Worm (Caenorhabditis elegans) whole organism, L4 larva: Measurements from ENCODE around the gene rbm-7.

Source experiments
- F44E2.7 ChIP-seq: fragments of 200-800 bp; sonication (Bioruptor generic); IDR thresholded peaks from 2 replicates; pipeline ENCODE4 v2.1.2; 2022; ENCODE audit warnings: missing genetic modification characterization, missing compliant biosample characterization
- F49E8.2 ChIP-seq: sonication (generic microtip); optimal IDR thresholded peaks from 2 replicates; lab custom pipeline; 2016; ENCODE audit warnings: missing compliant biosample characterization, mild to moderate bottlenecking, missing genetic modification characterization, borderline replicate concordance
- T26A8.4 ChIP-seq: fragments of 200-800 bp; sonication (Bioruptor generic); IDR thresholded peaks from 2 replicates; pipeline ENCODE4 v1.3.6; 2022; ENCODE audit warnings: missing genetic modification characterization, missing compliant biosample characterization
- Y105C5A.15 ChIP-seq: fragments of 200-800 bp; sonication (Bioruptor generic); IDR thresholded peaks from 2 replicates; pipeline ENCODE4 v1.3.6; 2022; ENCODE audit warnings: missing genetic modification characterization, missing compliant biosample characterization
- Y48G9A.11 ChIP-seq: fragments of 200-800 bp; sonication (Bioruptor generic); IDR thresholded peaks from 2 replicates; pipeline ENCODE4 v1.3.6; 2022; ENCODE audit warnings: missing genetic modification reagents, missing genetic modification characterization, missing compliant biosample characterization
- Y75B8A.6 ChIP-seq: fragments of 200-800 bp; sonication (Bioruptor generic); IDR thresholded peaks from 2 replicates; pipeline ENCODE4 v1.3.6; 2022; ENCODE audit warnings: missing genetic modification reagents, missing genetic modification characterization, missing compliant biosample characterization
- ZK546.5 ChIP-seq, 2 experiments: sonication (generic microtip); optimal IDR thresholded peaks; 2 replicates each; lab custom pipeline; 2017; ENCODE audit warnings: missing biosample characterization in 2 of 2, missing genetic modification characterization in 2 of 2
- aha-1 ChIP-seq: fragments of 150-350 bp; peaks from one replicate; lab custom pipeline; 2014; ENCODE audit warnings: missing biosample characterization, missing genetic modification characterization
- aly-2 ChIP-seq: sonication (generic microtip); optimal IDR thresholded peaks from 2 replicates; lab custom pipeline; 2018; ENCODE audit warnings: missing biosample characterization, missing genetic modification characterization
- ama-1 ChIP-seq: fragments of 150-350 bp; optimal IDR thresholded peaks from 2 replicates; lab custom pipeline; 2014; ENCODE audit warnings: inconsistent platforms, mixed read lengths
- arid-1 ChIP-seq: fragments of 200-800 bp; sonication (Bioruptor generic); conservative IDR thresholded peaks from 2 replicates; pipeline ENCODE4 v1.3.6; 2022; ENCODE audit warnings: missing genetic modification reagents, missing genetic modification characterization, missing compliant biosample characterization
- ctbp-1 ChIP-seq: fragments of 200-800 bp; sonication (Bioruptor generic); IDR thresholded peaks from 2 replicates; pipeline ENCODE4 v1.3.6; 2022; ENCODE audit warnings: missing genetic modification reagents, missing genetic modification characterization, missing compliant biosample characterization
- daf-16 ChIP-seq, 3 experiments: sonication (generic microtip); optimal IDR thresholded peaks; 2 replicates each; lab custom pipeline; 2016 to 2017; ENCODE audit warnings: missing genetic modification characterization in 3 of 3, missing genetic modification reagents in 3 of 3, mild to moderate bottlenecking in 2 of 3, missing compliant biosample characterization in 2 of 3, missing biosample characterization in 1 of 3, moderate library complexity in 1 of 3
- dmd-6 ChIP-seq: fragments of 200-800 bp; sonication (Bioruptor generic); IDR thresholded peaks from 2 replicates; pipeline ENCODE4 v1.3.6; 2022; ENCODE audit warnings: missing genetic modification reagents, missing genetic modification characterization, missing compliant biosample characterization
- dmd-8 ChIP-seq: fragments of 200-800 bp; sonication (Bioruptor generic); IDR thresholded peaks from 2 replicates; pipeline ENCODE4 v1.3.6; 2022; ENCODE audit warnings: missing genetic modification characterization, missing compliant biosample characterization
- dpl-1 ChIP-seq: fragments of 150-350 bp; optimal IDR thresholded peaks from 2 replicates; lab custom pipeline; 2014; ENCODE audit warnings: missing biosample characterization, missing genetic modification reagents, missing genetic modification characterization
- duxl-1 ChIP-seq: sonication (generic microtip); optimal IDR thresholded peaks from 2 replicates; lab custom pipeline; 2016; ENCODE audit warnings: mild to moderate bottlenecking, missing genetic modification characterization, moderate library complexity, missing compliant biosample characterization; ENCODE audit not compliant: poor library complexity
- fkh-10 ChIP-seq: fragments of 150-350 bp; optimal IDR thresholded peaks from 2 replicates; lab custom pipeline; 2014; ENCODE audit warnings: missing biosample characterization, missing genetic modification reagents, missing genetic modification characterization
- fos-1 ChIP-seq: fragments of 150-350 bp; optimal IDR thresholded peaks from 2 replicates; lab custom pipeline; 2014; ENCODE audit warnings: missing biosample characterization, missing genetic modification characterization
- gei-8 ChIP-seq: fragments of 200-800 bp; sonication (Bioruptor generic); optimal IDR thresholded peaks from 2 replicates; lab custom pipeline; 2018; ENCODE audit warnings: mild to moderate bottlenecking, missing genetic modification characterization, missing compliant biosample characterization
- hmg-1.1 ChIP-seq: fragments of 200-800 bp; sonication (Bioruptor generic); IDR thresholded peaks from 2 replicates; pipeline ENCODE4 v1.3.6; 2022; ENCODE audit warnings: missing genetic modification reagents, missing genetic modification characterization, missing compliant biosample characterization
- lim-7 ChIP-seq: fragments of 200-800 bp; sonication (Bioruptor generic); IDR thresholded peaks from 2 replicates; pipeline ENCODE4 v1.3.6; 2022; ENCODE audit warnings: missing genetic modification characterization, missing compliant biosample characterization
- lin-13 ChIP-seq: fragments of 150-350 bp; optimal IDR thresholded peaks from 2 replicates; lab custom pipeline; 2014; ENCODE audit warnings: missing biosample characterization, missing genetic modification reagents, missing genetic modification characterization
- lin-15B ChIP-seq: fragments of 150-350 bp; sonication (generic microtip); optimal IDR thresholded peaks from 3 replicates; lab custom pipeline; 2014; ENCODE audit warnings: missing biosample characterization, missing genetic modification characterization
- lin-29 ChIP-seq: fragments of 200-800 bp; sonication (Bioruptor generic); IDR thresholded peaks from 2 replicates; pipeline ENCODE4 v1.3.6; 2022; ENCODE audit warnings: missing genetic modification reagents, missing genetic modification characterization, missing compliant biosample characterization
- lin-39 ChIP-seq: fragments of 150-350 bp; optimal IDR thresholded peaks from 2 replicates; lab custom pipeline; 2014; ENCODE audit warnings: missing biosample characterization, missing genetic modification reagents, missing genetic modification characterization
- lir-3 ChIP-seq: sonication (generic microtip); optimal IDR thresholded peaks from 2 replicates; lab custom pipeline; 2016; ENCODE audit warnings: mild to moderate bottlenecking, missing genetic modification characterization, missing compliant biosample characterization
- lsy-2 ChIP-seq, 2 experiments: fragments of 150-350 bp in 1 of 2; sonication (generic microtip) in 1 of 2; optimal IDR thresholded peaks; 2 replicates each; lab custom pipeline; 2014 to 2017; ENCODE audit warnings: missing biosample characterization in 2 of 2, missing genetic modification characterization in 2 of 2
- mdl-1 ChIP-seq, 2 experiments: fragments of 150-350 bp in 1 of 2; sonication (generic microtip) in 1 of 2; optimal IDR thresholded peaks; 2 replicates each; lab custom pipeline; 2014 to 2017; ENCODE audit warnings: missing biosample characterization in 2 of 2, missing genetic modification characterization in 2 of 2
- mdt-29 ChIP-seq: fragments of 200-800 bp; sonication (Bioruptor generic); IDR thresholded peaks from 2 replicates; pipeline ENCODE4 v1.3.6; 2022; ENCODE audit warnings: missing genetic modification reagents, missing genetic modification characterization, missing compliant biosample characterization
- mes-2 ChIP-seq: sonication (generic microtip); optimal IDR thresholded peaks from 2 replicates; lab custom pipeline; 2016; ENCODE audit warnings: missing genotype, mild to moderate bottlenecking, missing genetic modification characterization, missing compliant biosample characterization; ENCODE audit not compliant: poor library complexity, severe bottlenecking
- mxl-3 ChIP-seq: fragments of 200-800 bp; sonication (Bioruptor generic); optimal IDR thresholded peaks from 2 replicates; lab custom pipeline; 2018; ENCODE audit warnings: mild to moderate bottlenecking, missing genetic modification characterization, missing compliant biosample characterization
- nhr-102 ChIP-seq: sonication (generic microtip); optimal IDR thresholded peaks from 2 replicates; lab custom pipeline; 2016; ENCODE audit warnings: mild to moderate bottlenecking, missing genetic modification characterization, moderate library complexity, missing compliant biosample characterization
- nhr-11 ChIP-seq: fragments of 150-350 bp; optimal IDR thresholded peaks from 2 replicates; lab custom pipeline; 2014; ENCODE audit warnings: missing biosample characterization, missing genetic modification characterization
- nhr-25 ChIP-seq: sonication (generic microtip); optimal IDR thresholded peaks from 2 replicates; lab custom pipeline; 2017; ENCODE audit warnings: missing genetic modification characterization, mild to moderate bottlenecking, missing compliant biosample characterization, antibody characterized with exemption, moderate library complexity, borderline replicate concordance; ENCODE audit not compliant: insufficient read depth
- nhr-28 ChIP-seq: fragments of 150-350 bp; optimal IDR thresholded peaks from 2 replicates; lab custom pipeline; 2014; ENCODE audit warnings: missing biosample characterization, missing genetic modification characterization
- nhr-48 ChIP-seq: sonication (generic microtip); optimal IDR thresholded peaks from 2 replicates; lab custom pipeline; 2016; ENCODE audit warnings: mild to moderate bottlenecking, missing genetic modification characterization, missing compliant biosample characterization
- nhr-6 ChIP-seq: fragments of 150-350 bp; optimal IDR thresholded peaks from 2 replicates; lab custom pipeline; 2014; ENCODE audit warnings: missing biosample characterization, missing genetic modification characterization
- php-3 ChIP-seq: fragments of 200-800 bp; sonication (Bioruptor generic); IDR thresholded peaks from 2 replicates; pipeline ENCODE4 v1.3.6; 2022; ENCODE audit warnings: missing genetic modification reagents, missing genetic modification characterization, missing compliant biosample characterization
- rbr-2 ChIP-seq: sonication (generic microtip); optimal IDR thresholded peaks from 2 replicates; lab custom pipeline; 2016; ENCODE audit warnings: missing genotype, missing genetic modification characterization, missing compliant biosample characterization
- sdz-12 ChIP-seq: fragments of 200-800 bp; sonication (Bioruptor generic); optimal IDR thresholded peaks from 2 replicates; lab custom pipeline; 2018; ENCODE audit warnings: mild to moderate bottlenecking, missing genetic modification characterization, missing compliant biosample characterization
- set-16 ChIP-seq: fragments of 200-800 bp; sonication (Bioruptor generic); IDR thresholded peaks from 2 replicates; pipeline ENCODE4 v1.3.6; 2022; ENCODE audit warnings: missing genetic modification reagents, missing genetic modification characterization, missing compliant biosample characterization
- snpc-1.2 ChIP-seq: fragments of 200-800 bp; sonication (Bioruptor generic); IDR thresholded peaks from 2 replicates; pipeline ENCODE4 v1.3.6; 2022; ENCODE audit warnings: missing genetic modification reagents, missing genetic modification characterization, missing compliant biosample characterization
- snpc-4 ChIP-seq: fragments of 150-350 bp; optimal IDR thresholded peaks from 2 replicates; lab custom pipeline; 2014; ENCODE audit warnings: missing biosample characterization, missing genetic modification characterization
- spr-1 ChIP-seq: sonication (generic microtip); optimal IDR thresholded peaks from 2 replicates; lab custom pipeline; 2016; ENCODE audit warnings: mild to moderate bottlenecking, missing genetic modification characterization, missing compliant biosample characterization
- spr-3 ChIP-seq: fragments of 200-800 bp; sonication (Bioruptor generic); optimal IDR thresholded peaks from 2 replicates; lab custom pipeline; 2018; ENCODE audit warnings: mild to moderate bottlenecking, missing genetic modification characterization, missing compliant biosample characterization
- tra-1 ChIP-seq: fragments of 200-800 bp; sonication (Bioruptor generic); IDR thresholded peaks from 2 replicates; pipeline ENCODE4 v1.3.6; 2022; ENCODE audit warnings: missing genetic modification reagents, missing genetic modification characterization, missing compliant biosample characterization
- unc-62 ChIP-seq, 3 experiments: fragments of 150-350 bp in 1 of 3; sonication (generic microtip); optimal IDR thresholded peaks in 2 of 3; peaks in 1 of 3; 1 replicate in 1 of 3; 2 replicates in 2 of 3; lab custom pipeline; 2014 to 2017; ENCODE audit warnings: missing biosample characterization in 3 of 3, missing genetic modification characterization in 3 of 3, missing genetic modification reagents in 3 of 3, missing genotype in 1 of 3
- zfp-2 ChIP-seq: sonication (generic microtip); optimal IDR thresholded peaks from 2 replicates; lab custom pipeline; 2016; ENCODE audit warnings: mild to moderate bottlenecking, missing genetic modification characterization, missing compliant biosample characterization
- zip-2 ChIP-seq: fragments of 150-350 bp; optimal IDR thresholded peaks from 2 replicates; lab custom pipeline; 2014; ENCODE audit warnings: missing biosample characterization, missing genetic modification characterization

Gene rbm-7

DNA sequence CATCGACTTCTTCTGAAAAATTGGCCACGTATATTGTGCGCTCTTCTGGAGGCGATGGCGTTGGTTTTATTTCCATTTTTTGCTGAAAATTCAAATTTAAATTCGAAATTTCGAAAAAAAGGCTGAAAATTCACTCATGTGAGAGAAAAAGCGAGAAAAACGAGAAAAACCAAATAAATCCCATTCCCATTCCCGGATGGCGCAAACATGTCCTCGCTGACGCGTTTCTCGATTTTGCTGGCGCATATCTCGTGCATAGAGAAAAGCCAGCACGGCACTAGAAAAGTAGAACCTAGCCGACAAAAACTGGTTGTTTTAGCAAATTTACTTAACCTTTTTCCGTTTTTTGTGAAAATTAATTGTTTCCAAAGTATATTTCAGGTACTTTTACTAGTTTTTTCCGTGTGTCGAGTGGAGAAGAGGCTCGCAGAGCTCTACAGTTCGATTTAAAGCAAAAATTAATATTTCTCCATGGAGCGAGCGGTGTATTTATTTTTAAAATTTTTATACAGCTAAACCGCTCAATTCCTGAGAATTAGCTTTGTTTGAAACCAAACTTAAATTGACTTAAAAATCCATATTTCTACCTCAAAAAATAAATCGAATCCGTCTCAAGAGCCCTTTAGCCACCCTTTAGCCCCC lies at the start of gene rbm-7:
Gene rbm-7, minus strand, starts transcription at position 82 of the 642 bp plus-strand sequence.
- TF ChIP-seq unc-62 (GFP tag; optimal IDR thresholded peaks at IDR 0.05 in 1 of 2; lab: Kevin White, UChicago): no peak
- no peak for TF ChIP-seq unc-62 (tag; optimal IDR thresholded peaks at IDR 0.05; lab: Kevin White, UChicago)
- TF ChIP-seq rbr-2 (tag; lab: Kevin White, UChicago): peak; percentile 62
- no peak for TF ChIP-seq Y105C5A.15
- no peak for TF ChIP-seq php-3 (GFP tag; lab: Robert Waterston, UW)
- TF ChIP-seq mxl-3 (GFP tag; lab: Kevin White, UChicago): no peak
- no peak for TF ChIP-seq gei-8 (GFP tag; lab: Kevin White, UChicago)
- TF ChIP-seq spr-1 (tag; lab: Kevin White, UChicago): no peak
- TF ChIP-seq lsy-2 (tag; optimal IDR thresholded peaks at IDR 0.05; lab: Kevin White, UChicago): peak; percentile 12 to 88
- peak; percentile 79 for TF ChIP-seq T26A8.4 (GFP tag; lab: Robert Waterston, UW)
- no peak for TF ChIP-seq mdt-29 (GFP tag; lab: Robert Waterston, UW)
- TF ChIP-seq ZK546.5 (tag; optimal IDR thresholded peaks at IDR 0.05; lab: Kevin White, UChicago): no peak
- TF ChIP-seq lin-13 (GFP tag; lab: Kevin White, UChicago): peak; percentile 47
- TF ChIP-seq snpc-4 (tag; lab: Kevin White, UChicago): no peak
- TF ChIP-seq fos-1 (tag; lab: Kevin White, UChicago): no peak
- TF ChIP-seq hmg-1.1: peak; percentile 67
- no peak for TF ChIP-seq arid-1 (GFP tag; lab: Robert Waterston, UW)
- peak; percentile 75 for TF ChIP-seq dpl-1 (GFP tag; lab: Kevin White, UChicago)
- no peak for TF ChIP-seq nhr-25
- no peak for TF ChIP-seq lir-3 (tag; lab: Kevin White, UChicago)
- no peak for TF ChIP-seq mdl-1 (tag; optimal IDR thresholded peaks at IDR 0.05; lab: Kevin White, UChicago)
- no peak for TF ChIP-seq lin-39 (tag; lab: Kevin White, UChicago)
- peak; percentile 54 for TF ChIP-seq dmd-6 (GFP tag; lab: Robert Waterston, UW)
- TF ChIP-seq lim-7 (GFP tag; lab: Robert Waterston, UW): no peak
- no peak for TF ChIP-seq daf-16 (GFP tag; optimal IDR thresholded peaks at IDR 0.05; lab: Kevin White, UChicago)
- no peak for TF ChIP-seq daf-16 (tag; optimal IDR thresholded peaks at IDR 0.05; lab: Kevin White, UChicago)
- no peak for TF ChIP-seq F49E8.2 (tag; lab: Kevin White, UChicago)
- no peak for TF ChIP-seq duxl-1 (tag; lab: Kevin White, UChicago)
- TF ChIP-seq nhr-48: no peak
- TF ChIP-seq aly-2 (tag; lab: Kevin White, UChicago): no peak
- no peak for TF ChIP-seq lin-29
- no peak for TF ChIP-seq Y48G9A.11
- 0 out of 2 replicates have a peak, but pooled peaks have one; percentile 47 for TF ChIP-seq ctbp-1
- peak; percentile 60 for TF ChIP-seq nhr-6 (tag; lab: Kevin White, UChicago)
- TF ChIP-seq snpc-1.2: no peak
- TF ChIP-seq dmd-8: no peak
- TF ChIP-seq nhr-28: peak; percentile 20
- no peak for TF ChIP-seq Y75B8A.6 (GFP tag; lab: Robert Waterston, UW)
- peak; percentile 25 for TF ChIP-seq spr-3 (GFP tag; lab: Kevin White, UChicago)
- no peak for TF ChIP-seq zip-2 (tag; lab: Kevin White, UChicago)
- no peak for TF ChIP-seq set-16 (GFP tag; lab: Robert Waterston, UW)
- TF ChIP-seq sdz-12: no peak
- TF ChIP-seq nhr-102 (tag; lab: Kevin White, UChicago): peak; percentile 48
- TF ChIP-seq mes-2 (tag; lab: Kevin White, UChicago): peak; percentile 60
- no peak for TF ChIP-seq tra-1 (GFP tag; lab: Robert Waterston, UW)
- TF ChIP-seq ama-1 (lab: Kevin White, UChicago): peak; percentile 53
- TF ChIP-seq F44E2.7: no peak
- peak; percentile 42 for TF ChIP-seq nhr-11
- no peak for TF ChIP-seq aha-1
- TF ChIP-seq lin-15B (tag; lab: Kevin White, UChicago): no peak
- TF ChIP-seq zfp-2: no peak
- no peak for TF ChIP-seq fkh-10 (GFP tag; lab: Kevin White, UChicago)
